Fruit fly (Drosophila melanogaster): ENCODE measurements around the gene Ten-m.

DNA sequence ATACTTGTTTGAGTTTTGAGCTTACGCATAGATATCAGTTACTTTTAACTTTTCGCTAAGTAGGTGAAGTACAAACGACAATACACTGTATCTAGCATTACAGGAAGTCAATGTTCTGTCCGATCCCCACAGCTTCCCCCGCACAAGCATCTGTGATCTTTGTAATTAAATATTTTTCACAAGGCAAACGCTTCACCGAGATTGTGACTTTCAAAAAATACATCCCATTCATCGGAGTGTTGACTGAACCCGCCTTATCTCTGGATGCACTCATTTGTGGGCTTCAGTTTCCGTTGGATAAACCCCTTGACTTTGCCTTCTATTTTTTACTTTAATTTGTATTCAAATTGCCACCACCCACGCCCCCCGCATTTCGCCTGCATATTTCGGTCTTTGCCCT lies 40.7 kb downstream of the Ten-m start:
- TF ChIP-seq Pif1B (GFP tag; optimal IDR thresholded peaks at IDR 0.05) = no peak
- TF ChIP-seq gl (tag; optimal IDR thresholded peaks at IDR 0.05) = no peak
- no peak for TF ChIP-seq D1 (tag; optimal IDR thresholded peaks at IDR 0.05)
- TF ChIP-seq CG32121 (GFP tag; IDR thresholded peaks at IDR 0.05) = no peak
- TF ChIP-seq CG15710 (tag; optimal IDR thresholded peaks at IDR 0.05) = no peak
- no peak for TF ChIP-seq EcR (GFP tag; optimal IDR thresholded peaks at IDR 0.05)
- no peak for TF ChIP-seq CG4496 (GFP tag; IDR thresholded peaks at IDR 0.05)
- no peak for TF ChIP-seq rn (GFP tag; IDR thresholded peaks at IDR 0.05)
- no peak for TF ChIP-seq Snoo (tag; optimal IDR thresholded peaks at IDR 0.05)
- TF ChIP-seq CG14655 (GFP tag; optimal IDR thresholded peaks at IDR 0.05) = no peak
- TF ChIP-seq CG8159 (tag; optimal IDR thresholded peaks at IDR 0.05) = no peak
- TF ChIP-seq Ets98B (GFP tag; IDR thresholded peaks at IDR 0.05) = no peak
- TF ChIP-seq fd96Ca (GFP tag; IDR thresholded peaks at IDR 0.05) = no peak
- no peak for TF ChIP-seq CG10348 (GFP tag; IDR thresholded peaks at IDR 0.05)
